Worm (Caenorhabditis elegans) whole organism, early embryonic: ENCODE measurements around the gene memo-1.

Experiments
- B0310.2 ChIP-seq: sonication (generic microtip); optimal IDR thresholded peaks from 2 replicates; lab custom pipeline; 2016; ENCODE audit warnings: mild to moderate bottlenecking, missing genetic modification characterization, missing compliant biosample characterization
- F13C5.2 ChIP-seq: sonication (generic microtip); optimal IDR thresholded peaks from 2 replicates; lab custom pipeline; 2017; ENCODE audit warnings: mild to moderate bottlenecking, missing genetic modification characterization, inconsistent platforms, missing compliant biosample characterization
- aly-1 ChIP-seq: sonication (generic microtip); optimal IDR thresholded peaks from 2 replicates; lab custom pipeline; 2016; ENCODE audit warnings: missing genetic modification characterization, missing compliant biosample characterization
- ama-1 ChIP-seq: fragments of 150-350 bp; optimal IDR thresholded peaks from 2 replicates; lab custom pipeline; 2014
- ceh-13 ChIP-seq: fragments of 200-800 bp; sonication (Bioruptor generic); optimal IDR thresholded peaks from 2 replicates; lab custom pipeline; 2018; ENCODE audit warnings: mild to moderate bottlenecking, missing genetic modification characterization, missing compliant biosample characterization
- ceh-36 ChIP-seq: sonication (generic microtip); optimal IDR thresholded peaks from 2 replicates; lab custom pipeline; 2016; ENCODE audit warnings: missing genetic modification characterization, inconsistent platforms, missing compliant biosample characterization
- ets-7 ChIP-seq: sonication (generic microtip); optimal IDR thresholded peaks from 2 replicates; lab custom pipeline; 2016; ENCODE audit warnings: missing genotype, missing genetic modification characterization, missing compliant biosample characterization
- flt-1 ChIP-seq: fragments of 200-800 bp; sonication (Bioruptor generic); IDR thresholded peaks from 2 replicates; pipeline ENCODE4 v1.3.6; 2022; ENCODE audit warnings: missing genetic modification characterization, missing compliant biosample characterization
- hmbx-1 ChIP-seq: sonication (generic microtip); optimal IDR thresholded peaks from 2 replicates; lab custom pipeline; 2016; ENCODE audit warnings: mild to moderate bottlenecking, missing genetic modification characterization, missing compliant biosample characterization
- hmg-4 ChIP-seq: fragments of 200-800 bp; sonication (Bioruptor generic); optimal IDR thresholded peaks from 2 replicates; lab custom pipeline; 2018; ENCODE audit warnings: mild to moderate bottlenecking, missing genetic modification characterization, missing compliant biosample characterization
- hnd-1 ChIP-seq: sonication (generic microtip); optimal IDR thresholded peaks from 2 replicates; lab custom pipeline; 2016; ENCODE audit warnings: missing genetic modification characterization, missing compliant biosample characterization
- pes-1 ChIP-seq: fragments of 200-800 bp; sonication (Bioruptor generic); IDR thresholded peaks from 2 replicates; pipeline ENCODE4 v1.3.6; 2022; ENCODE audit warnings: missing genetic modification reagents, missing genetic modification characterization, missing compliant biosample characterization
- scrt-1 ChIP-seq: fragments of 200-800 bp; sonication (Bioruptor generic); IDR thresholded peaks from 2 replicates; pipeline ENCODE4 v1.3.6; 2022; ENCODE audit warnings: missing genetic modification characterization, missing compliant biosample characterization
- sea-1 ChIP-seq: fragments of 200-800 bp; sonication (Bioruptor generic); conservative IDR thresholded peaks from 2 replicates; pipeline ENCODE4 v1.3.6; 2022; ENCODE audit warnings: missing genetic modification characterization, missing compliant biosample characterization
- tbx-11 ChIP-seq: fragments of 200-800 bp; sonication (Bioruptor generic); IDR thresholded peaks from 2 replicates; pipeline ENCODE4 v1.3.6; 2022; ENCODE audit warnings: missing genetic modification characterization, missing compliant biosample characterization
- tbx-37 ChIP-seq: fragments of 200-800 bp; sonication (Bioruptor generic); conservative IDR thresholded peaks from 2 replicates; pipeline ENCODE4 v1.3.6; 2022; ENCODE audit warnings: missing genetic modification reagents, missing genetic modification characterization, missing compliant biosample characterization
- tra-4 ChIP-seq: sonication (generic microtip); optimal IDR thresholded peaks from 2 replicates; lab custom pipeline; 2017; ENCODE audit warnings: missing genetic modification characterization, missing compliant biosample characterization

The memo-1 gene

ce11 chrV:7872945-7873344, 26.0 kb upstream of the memo-1 start:
- TF ChIP-seq B0310.2 (tag; lab: Kevin White, UChicago), result no peak
- no peak for TF ChIP-seq hnd-1 (tag; lab: Kevin White, UChicago)
- no peak for TF ChIP-seq tra-4 (tag; lab: Kevin White, UChicago)
- TF ChIP-seq hmbx-1 (tag; lab: Kevin White, UChicago), result no peak
- no peak for TF ChIP-seq flt-1 (GFP tag; lab: Robert Waterston, UW)
- no peak for TF ChIP-seq ama-1 (lab: Kevin White, UChicago)
- no peak for TF ChIP-seq hmg-4
- no peak for TF ChIP-seq ceh-13 (GFP tag; lab: Kevin White, UChicago)
- no peak for TF ChIP-seq aly-1 (tag; lab: Kevin White, UChicago)
- TF ChIP-seq scrt-1, result no peak
- TF ChIP-seq ets-7 (tag; lab: Kevin White, UChicago), result no peak
- TF ChIP-seq pes-1, result no peak
- no peak for TF ChIP-seq tbx-11 (GFP tag; lab: Robert Waterston, UW)
- no peak for TF ChIP-seq ceh-36 (tag; lab: Kevin White, UChicago)

ce11 chrV:7870707-7871106, 23.7 kb upstream of the memo-1 start, which contains the start of gene nipi-4:
nipi-4 (minus strand) TSS chrV:7870807.
- TF ChIP-seq sea-1 (GFP tag; lab: Robert Waterston, UW) (no peak), ets-7 (tag; lab: Kevin White, UChicago) (no peak), pes-1 (no peak), tbx-11 (GFP tag; lab: Robert Waterston, UW) (no peak), aly-1 (tag; lab: Kevin White, UChicago) (no peak), ceh-36 (tag; lab: Kevin White, UChicago) (no peak), tra-4 (tag; lab: Kevin White, UChicago) (no peak), hnd-1 (tag; lab: Kevin White, UChicago) (no peak), F13C5.2 (no peak), scrt-1 (no peak), B0310.2 (tag; lab: Kevin White, UChicago) (no peak), ceh-13 (GFP tag; lab: Kevin White, UChicago) (no peak), tbx-37 (GFP tag; lab: Robert Waterston, UW) (no peak), ama-1 (lab: Kevin White, UChicago) (no peak)

ce11 chrV:7864663-7865062, 17.7 kb upstream of the memo-1 start, which contains the start of gene C37C3.11:
C37C3.11 (minus strand) TSS chrV:7864763.
- TF ChIP-seq ets-7 (tag; lab: Kevin White, UChicago) (no peak), hmg-4 (no peak), hmbx-1 (tag; lab: Kevin White, UChicago) (no peak), ama-1 (lab: Kevin White, UChicago) (no peak), tbx-37 (GFP tag; lab: Robert Waterston, UW) (no peak), F13C5.2 (no peak), sea-1 (GFP tag; lab: Robert Waterston, UW) (no peak), aly-1 (tag; lab: Kevin White, UChicago) (no peak), tra-4 (tag; lab: Kevin White, UChicago) (no peak), scrt-1 (no peak), B0310.2 (tag; lab: Kevin White, UChicago) (no peak), tbx-11 (GFP tag; lab: Robert Waterston, UW) (no peak), pes-1 (no peak)

ce11 chrV:7863020-7863523, 16.1 kb upstream of the memo-1 start, which contains the start of gene C37C3.10:
C37C3.10 (minus strand) TSS chrV:7863070.
- TF ChIP-seq hmg-4 (no peak), tbx-11 (GFP tag; lab: Robert Waterston, UW) (no peak), hnd-1 (tag; lab: Kevin White, UChicago) (no peak), ama-1 (lab: Kevin White, UChicago) (no peak), flt-1 (GFP tag; lab: Robert Waterston, UW) (no peak), F13C5.2 (no peak), aly-1 (tag; lab: Kevin White, UChicago) (no peak), sea-1 (GFP tag; lab: Robert Waterston, UW) (no peak), tbx-37 (GFP tag; lab: Robert Waterston, UW) (no peak), ceh-36 (tag; lab: Kevin White, UChicago) (no peak), tra-4 (tag; lab: Kevin White, UChicago) (no peak), ceh-13 (GFP tag; lab: Kevin White, UChicago) (no peak), pes-1 (no peak), B0310.2 (tag; lab: Kevin White, UChicago) (no peak), scrt-1 (no peak), ets-7 (tag; lab: Kevin White, UChicago) (no peak), hmbx-1 (tag; lab: Kevin White, UChicago) (no peak)

ce11 chrV:7861792-7862191, 14.8 kb upstream of the memo-1 start, which contains the start of gene C37C3.17:
C37C3.17 (minus strand) TSS chrV:7861892.
- TF ChIP-seq hmg-4, result no peak
- no peak for TF ChIP-seq scrt-1
- TF ChIP-seq tbx-11 (GFP tag; lab: Robert Waterston, UW), result no peak
- no peak for TF ChIP-seq hmbx-1 (tag; lab: Kevin White, UChicago)
- no peak for TF ChIP-seq hnd-1 (tag; lab: Kevin White, UChicago)
- no peak for TF ChIP-seq ama-1 (lab: Kevin White, UChicago)
- TF ChIP-seq flt-1 (GFP tag; lab: Robert Waterston, UW), result no peak
- no peak for TF ChIP-seq tra-4 (tag; lab: Kevin White, UChicago)
- no peak for TF ChIP-seq tbx-37 (GFP tag; lab: Robert Waterston, UW)
- TF ChIP-seq ceh-36 (tag; lab: Kevin White, UChicago), result no peak
- no peak for TF ChIP-seq ceh-13 (GFP tag; lab: Kevin White, UChicago)
- no peak for TF ChIP-seq pes-1
- TF ChIP-seq F13C5.2, result no peak
- no peak for TF ChIP-seq sea-1 (GFP tag; lab: Robert Waterston, UW)
- no peak for TF ChIP-seq aly-1 (tag; lab: Kevin White, UChicago)
- no peak for TF ChIP-seq ets-7 (tag; lab: Kevin White, UChicago)
- no peak for TF ChIP-seq B0310.2 (tag; lab: Kevin White, UChicago)

ce11 chrV:7857931-7858330, 11.0 kb upstream of the memo-1 start, which contains the start of gene C37C3.1:
C37C3.1 (plus strand) TSS chrV:7857963.
- TF ChIP-seq flt-1 (GFP tag; lab: Robert Waterston, UW), result no peak
- TF ChIP-seq B0310.2 (tag; lab: Kevin White, UChicago), result no peak
- TF ChIP-seq F13C5.2, result no peak
- no peak for TF ChIP-seq scrt-1
- no peak for TF ChIP-seq pes-1
- no peak for TF ChIP-seq ceh-36 (tag; lab: Kevin White, UChicago)
- no peak for TF ChIP-seq ama-1 (lab: Kevin White, UChicago)
- TF ChIP-seq hnd-1 (tag; lab: Kevin White, UChicago), result no peak
